Fruit fly (Drosophila melanogaster): ENCODE data around the gene Alp10.
A peak's percentile ranks its signal among the peaks of the same experiment; 100 is the strongest.

Gene Alp10

DNA sequence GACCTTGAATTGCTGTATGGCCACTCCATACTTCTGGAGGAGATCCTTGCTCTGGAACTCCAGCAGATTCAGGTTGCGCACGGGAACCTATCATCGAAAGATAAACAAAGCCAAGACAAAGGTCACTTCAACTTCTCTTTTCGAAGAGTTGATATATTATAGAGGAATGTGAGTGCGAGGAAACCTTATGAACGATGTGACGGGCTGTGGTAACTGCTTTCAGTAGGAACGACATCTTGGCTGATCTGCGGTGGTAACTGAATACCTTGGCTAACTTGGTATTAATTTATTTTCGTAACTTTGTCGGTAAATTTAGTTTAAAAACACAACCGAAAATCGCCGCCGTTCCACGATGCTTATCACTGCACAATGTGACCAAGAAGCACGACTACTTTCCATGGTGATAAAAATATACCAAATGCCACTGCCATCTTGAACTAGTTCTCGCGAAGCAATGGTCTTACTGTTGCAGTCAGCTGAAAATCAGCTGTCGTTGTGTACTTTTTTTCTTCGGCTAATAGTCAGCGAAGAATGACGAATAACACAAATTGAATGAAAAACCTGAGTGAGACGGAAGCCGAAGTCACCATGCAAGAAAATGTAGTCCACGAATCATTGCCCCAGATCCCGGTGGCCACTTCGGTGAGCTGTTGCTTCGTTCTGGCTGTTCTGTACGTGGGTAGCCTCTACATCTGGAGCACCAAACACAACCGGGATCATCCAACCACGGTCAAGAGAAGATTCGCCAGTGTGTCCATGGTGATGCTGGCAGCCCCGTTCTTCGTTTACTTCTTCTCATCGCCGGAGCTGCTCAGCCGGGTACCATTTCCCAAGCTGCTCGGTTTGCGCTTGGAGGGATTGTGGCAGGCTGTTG is 31.5 kb downstream of the Alp10 start, which contains the start of the genes ScsbetaG and Sras:
TSS of gene ScsbetaG (minus strand) at position 383 of the 874 bp plus-strand sequence.
TSS of gene Sras (plus strand) at position 466 of the 874 bp plus-strand sequence.
- TF ChIP-seq Hr96 (GFP tag; optimal IDR thresholded peaks at IDR 0.05) (no peak), CG14711 (tag; optimal IDR thresholded peaks at IDR 0.05) (no peak), tj (GFP tag; optimal IDR thresholded peaks at IDR 0.05) (peak; percentile 8), CG33017 (tag; optimal IDR thresholded peaks at IDR 0.05) (no peak), bab1 (GFP tag; optimal IDR thresholded peaks at IDR 0.05) (peak; percentile 74), kay (GFP tag; ENCODE audit: borderline replicate concordance) (peak; percentile 25), pad (GFP tag; optimal IDR thresholded peaks at IDR 0.05) (no peak)

DNA sequence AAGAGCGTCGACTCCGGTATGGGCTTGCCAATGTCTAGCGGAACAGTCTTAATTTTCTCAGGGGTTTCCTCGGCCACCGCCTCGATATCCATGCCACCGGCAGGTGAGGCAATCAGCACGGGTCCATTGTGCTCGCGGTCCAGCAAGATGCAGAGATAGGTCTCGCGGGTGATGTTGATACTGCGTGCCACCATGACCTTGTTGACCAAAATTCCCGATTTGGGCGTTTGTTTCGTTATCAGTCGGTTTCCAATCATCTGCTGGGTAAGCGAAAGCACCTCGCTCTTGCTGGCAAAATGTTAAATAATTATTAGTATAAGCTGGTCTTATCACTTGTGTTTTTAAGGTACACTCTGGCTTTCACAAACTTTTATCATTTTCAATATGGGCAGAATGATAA is 32.5 kb downstream of the Alp10 start:
- TF ChIP-seq kay (GFP tag; ENCODE audit: borderline replicate concordance), result peak; percentile 32
- TF ChIP-seq cnc (optimal IDR thresholded peaks at IDR 0.05), result no peak

DNA sequence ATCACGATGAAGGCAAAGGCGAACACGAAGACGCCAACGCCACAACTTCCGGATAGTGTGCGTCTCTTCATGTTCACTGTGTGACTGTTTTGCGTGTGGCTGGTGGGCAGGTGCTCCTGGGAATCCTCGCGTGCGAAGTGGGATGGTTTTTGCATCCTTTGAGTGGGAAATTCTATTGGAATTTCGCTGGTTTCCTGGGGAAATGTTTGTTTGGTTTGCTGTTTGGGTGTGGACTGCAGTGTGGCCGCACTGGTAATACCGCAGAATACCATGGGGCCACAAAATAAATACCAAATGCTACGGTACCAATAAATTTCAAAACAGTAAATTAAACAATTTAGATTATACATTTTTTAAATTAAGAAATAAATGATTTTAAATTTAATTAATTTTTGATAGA is 33.7 kb downstream of the Alp10 start, which contains the start of gene sinu:
TSS of gene sinu (minus strand) at position 258 of the 400 bp plus-strand sequence.
- TF ChIP-seq tj (GFP tag; optimal IDR thresholded peaks at IDR 0.05), result no peak
- TF ChIP-seq CG7045 (GFP tag; optimal IDR thresholded peaks at IDR 0.05), result no peak
- TF ChIP-seq bab1 (GFP tag; optimal IDR thresholded peaks at IDR 0.05), result no peak
- TF ChIP-seq cic (GFP tag; optimal IDR thresholded peaks at IDR 0.05), result no peak
- TF ChIP-seq Crg-1 (GFP tag; optimal IDR thresholded peaks at IDR 0.05), result no peak
- TF ChIP-seq Mnt (GFP tag; optimal IDR thresholded peaks at IDR 0.05), result no peak
- TF ChIP-seq CG12768 (GFP tag; optimal IDR thresholded peaks at IDR 0.05), result no peak
- TF ChIP-seq Clk (GFP tag; optimal IDR thresholded peaks at IDR 0.05), result no peak

DNA sequence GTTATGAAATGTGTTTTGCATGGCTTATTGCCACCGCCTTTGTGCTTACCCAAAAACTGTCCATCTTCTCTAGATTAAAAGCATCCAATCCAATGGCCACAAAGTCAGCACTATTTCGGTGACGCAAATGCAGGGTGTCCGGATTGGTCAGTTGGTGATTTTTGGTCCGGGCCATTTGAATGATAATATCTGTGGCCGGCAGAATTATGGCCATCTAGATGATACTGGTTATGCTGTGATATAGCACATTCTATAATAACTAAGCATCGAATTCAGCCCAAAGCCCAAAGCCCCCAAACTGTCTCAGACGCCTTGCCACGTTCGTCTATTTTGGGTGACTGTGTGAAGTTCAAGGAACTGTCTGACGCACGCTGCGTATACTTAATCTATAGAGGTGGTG is 38.9 kb downstream of the Alp10 start:
- TF ChIP-seq CG14711 (tag; optimal IDR thresholded peaks at IDR 0.05), result no peak
- no peak for TF ChIP-seq CG33017 (tag; optimal IDR thresholded peaks at IDR 0.05)
- no peak for TF ChIP-seq CG5204 (GFP tag; optimal IDR thresholded peaks at IDR 0.05)
- no peak for TF ChIP-seq CG12768 (GFP tag; optimal IDR thresholded peaks at IDR 0.05)
- TF ChIP-seq ovo (GFP tag; optimal IDR thresholded peaks at IDR 0.05), result no peak
- TF ChIP-seq tj (GFP tag; optimal IDR thresholded peaks at IDR 0.05), result no peak
- no peak for TF ChIP-seq CG7101 (tag; optimal IDR thresholded peaks at IDR 0.05)
- TF ChIP-seq CG11617 (GFP tag; optimal IDR thresholded peaks at IDR 0.05), result no peak
- TF ChIP-seq kay (GFP tag; ENCODE audit: borderline replicate concordance), result no peak
- TF ChIP-seq Clk (GFP tag; optimal IDR thresholded peaks at IDR 0.05), result no peak
- TF ChIP-seq cic (GFP tag; optimal IDR thresholded peaks at IDR 0.05), result no peak
- TF ChIP-seq Hr96 (GFP tag; optimal IDR thresholded peaks at IDR 0.05), result no peak
- TF ChIP-seq bab1 (GFP tag; optimal IDR thresholded peaks at IDR 0.05), result no peak

DNA sequence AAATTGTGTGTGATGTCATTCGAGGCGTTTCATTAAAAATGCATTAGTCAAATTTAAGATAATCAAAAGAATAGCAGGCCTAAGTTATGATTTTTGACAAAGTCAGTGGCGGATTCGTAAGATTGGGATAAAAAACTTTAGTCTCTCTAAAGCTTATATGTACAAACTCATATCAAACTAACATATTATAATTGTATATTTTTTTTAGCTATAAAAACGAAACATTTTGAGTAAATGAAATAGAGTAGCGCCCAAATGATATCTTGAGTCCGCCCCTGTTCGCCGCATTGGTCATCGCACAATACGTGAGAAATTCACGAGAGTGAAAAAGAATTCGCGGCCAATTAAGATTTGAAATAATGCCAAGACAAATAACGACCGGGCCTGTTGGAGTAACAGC is 40.7 kb downstream of the Alp10 start:
- no peak for TF ChIP-seq Hr96 (GFP tag; optimal IDR thresholded peaks at IDR 0.05)
- TF ChIP-seq CG5204 (GFP tag; optimal IDR thresholded peaks at IDR 0.05), result no peak
- no peak for TF ChIP-seq CG14711 (tag; optimal IDR thresholded peaks at IDR 0.05)
- TF ChIP-seq CG7045 (GFP tag; optimal IDR thresholded peaks at IDR 0.05), result no peak
- peak; percentile 5 for TF ChIP-seq bab1 (GFP tag; optimal IDR thresholded peaks at IDR 0.05)
- TF ChIP-seq CG1620 (GFP tag; optimal IDR thresholded peaks at IDR 0.05), result no peak
- no peak for TF ChIP-seq cic (GFP tag; optimal IDR thresholded peaks at IDR 0.05)
- TF ChIP-seq Clk (GFP tag; optimal IDR thresholded peaks at IDR 0.05), result no peak
- TF ChIP-seq tj (GFP tag; optimal IDR thresholded peaks at IDR 0.05), result no peak

DNA sequence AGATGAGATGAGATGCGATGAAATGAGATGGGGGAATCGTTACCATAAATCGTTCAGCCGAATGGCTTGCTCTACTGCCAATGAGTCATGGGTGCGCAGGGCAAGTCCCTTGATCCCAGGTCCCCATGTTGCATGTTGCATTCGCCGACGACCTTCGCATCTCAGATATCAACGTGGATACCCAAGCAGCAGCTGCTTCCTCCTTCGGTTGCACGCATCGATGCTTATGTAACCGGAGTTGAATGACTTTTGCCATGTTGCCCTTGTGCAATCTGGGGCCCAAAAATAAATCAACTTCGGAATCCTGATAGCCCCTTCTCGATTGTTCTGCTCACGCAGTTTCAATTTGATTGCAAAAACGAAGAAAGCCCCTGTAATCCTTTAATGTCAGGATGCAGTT is 41.4 kb downstream of the Alp10 start:
- no peak for TF ChIP-seq CG33017 (tag; optimal IDR thresholded peaks at IDR 0.05)
- no peak for TF ChIP-seq CG14711 (tag; optimal IDR thresholded peaks at IDR 0.05)
- TF ChIP-seq pad (GFP tag; optimal IDR thresholded peaks at IDR 0.05), result no peak
- no peak for TF ChIP-seq toe (GFP tag; optimal IDR thresholded peaks at IDR 0.05)
- TF ChIP-seq cic (GFP tag; optimal IDR thresholded peaks at IDR 0.05), result no peak
- TF ChIP-seq ovo (GFP tag; optimal IDR thresholded peaks at IDR 0.05), result no peak
- TF ChIP-seq kay (GFP tag; ENCODE audit: borderline replicate concordance), result no peak
- no peak for TF ChIP-seq CG11617 (GFP tag; optimal IDR thresholded peaks at IDR 0.05)

DNA sequence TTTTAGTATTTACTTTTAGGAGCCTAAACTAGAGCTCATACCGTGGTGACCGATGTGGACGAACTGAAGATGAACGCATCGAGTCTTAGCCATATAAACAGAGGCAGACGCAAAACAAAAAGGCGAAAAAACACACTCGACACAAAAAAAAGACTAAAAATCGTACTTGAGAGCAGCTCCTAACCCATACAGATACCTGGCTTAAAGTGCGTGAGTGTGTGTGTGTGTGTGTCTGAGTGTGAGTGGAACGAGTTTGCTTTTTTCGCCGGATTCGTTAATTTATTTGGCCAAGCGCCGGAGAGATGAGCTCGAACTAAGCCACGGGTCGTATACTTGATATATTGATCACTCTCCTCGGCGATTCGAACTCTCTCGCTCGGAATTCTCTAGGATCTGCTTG is 44.0 kb downstream of the Alp10 start, which contains the start of gene frm:
TSS of gene frm (minus strand) at position 73 of the 400 bp plus-strand sequence.
- TF ChIP-seq cnc (optimal IDR thresholded peaks at IDR 0.05) (no peak), CG5204 (GFP tag; optimal IDR thresholded peaks at IDR 0.05) (no peak), CG11617 (GFP tag; optimal IDR thresholded peaks at IDR 0.05) (no peak), CG14711 (tag; optimal IDR thresholded peaks at IDR 0.05) (no peak), CG33017 (tag; optimal IDR thresholded peaks at IDR 0.05) (no peak), Hr96 (GFP tag; optimal IDR thresholded peaks at IDR 0.05) (no peak), Clk (GFP tag; optimal IDR thresholded peaks at IDR 0.05) (no peak), tj (GFP tag; optimal IDR thresholded peaks at IDR 0.05) (no peak), CG1620 (GFP tag; optimal IDR thresholded peaks at IDR 0.05) (no peak), pad (GFP tag; optimal IDR thresholded peaks at IDR 0.05) (no peak)

All from whole organism, adult.